Fruit fly (Drosophila melanogaster): ENCODE data around the gene mat.

dm6 chr3L:903900-904299, 1.2 kb downstream of the mat start:
- TF ChIP-seq Myc (optimal IDR thresholded peaks at IDR 0.05) (no peak), h (optimal IDR thresholded peaks at IDR 0.05) (no peak), psq (optimal IDR thresholded peaks at IDR 0.05) (no peak)

All from Kc167 (cell line).